Fruit fly (Drosophila melanogaster) whole organism, embryonic: ENCODE measurements around the gene Hmbs.

Source experiments
- CG11093 ChIP-seq: fragments of 200-800 bp; sonication (Bioruptor generic); IDR thresholded peaks from 3 replicates; pipeline ENCODE4 v1.3.6; 2022; ENCODE audit warnings: missing biosample characterization, missing genetic modification characterization
- CG11723 ChIP-seq: fragments of 200-800 bp; sonication (Bioruptor generic); optimal IDR thresholded peaks from 2 replicates; lab custom pipeline; 2017; ENCODE audit warnings: missing biosample characterization, mild to moderate bottlenecking, missing genetic modification characterization
- CG12155 ChIP-seq: fragments of 200-800 bp; sonication (Bioruptor generic); optimal IDR thresholded peaks from 3 replicates; lab custom pipeline; 2016; ENCODE audit warnings: missing biosample characterization, missing genetic modification characterization
- CG13296 ChIP-seq: fragments of 200-800 bp; sonication (Bioruptor generic); optimal IDR thresholded peaks from 3 replicates; lab custom pipeline; 2018; ENCODE audit warnings: missing biosample characterization, mild to moderate bottlenecking, missing genetic modification characterization
- CG14667 ChIP-seq: fragments of 200-800 bp; sonication (Bioruptor generic); IDR thresholded peaks from 2 replicates; pipeline ENCODE4 v1.3.6; 2022; ENCODE audit warnings: missing biosample characterization, missing genetic modification characterization
- CG15479 ChIP-seq: fragments of 200-800 bp; sonication (Bioruptor generic); optimal IDR thresholded peaks from 3 replicates; lab custom pipeline; 2019; ENCODE audit warnings: missing biosample characterization, mild to moderate bottlenecking, missing genetic modification characterization, moderate library complexity
- CG16813 ChIP-seq: fragments of 200-800 bp; sonication (Bioruptor generic); IDR thresholded peaks from 3 replicates; pipeline ENCODE4 v1.3.6; 2022; ENCODE audit warnings: missing biosample characterization, missing genetic modification characterization; ENCODE audit not compliant: partially characterized antibody
- CG18599 ChIP-seq: fragments of 200-800 bp; sonication (Bioruptor generic); optimal IDR thresholded peaks from 3 replicates; lab custom pipeline; 2017; ENCODE audit warnings: missing biosample characterization, missing genetic modification characterization, mild to moderate bottlenecking, moderate library complexity, missing genetic modification reagents
- CG2202 ChIP-seq: fragments of 200-800 bp; sonication (Bioruptor generic); optimal IDR thresholded peaks from 2 replicates; lab custom pipeline; 2018; ENCODE audit warnings: missing biosample characterization, mild to moderate bottlenecking, missing genetic modification characterization
- CG32772 ChIP-seq: fragments of 200-800 bp; sonication (Bioruptor generic); IDR thresholded peaks from 2 replicates; pipeline ENCODE4 v1.3.6; 2022; ENCODE audit warnings: missing biosample characterization, missing genetic modification characterization
- CG33213 ChIP-seq: fragments of 200-800 bp; sonication (Bioruptor generic); optimal IDR thresholded peaks from 3 replicates; lab custom pipeline; 2016; ENCODE audit warnings: missing biosample characterization, missing genetic modification characterization
- CG3847 ChIP-seq: fragments of 200-800 bp; sonication (Bioruptor generic); IDR thresholded peaks from 2 replicates; pipeline ENCODE4 v1.3.6; 2022; ENCODE audit warnings: missing biosample characterization, missing genetic modification characterization
- CG4617 ChIP-seq: fragments of 200-800 bp; sonication (Bioruptor generic); optimal IDR thresholded peaks from 3 replicates; lab custom pipeline; 2016; ENCODE audit warnings: missing biosample characterization, missing genetic modification characterization, borderline replicate concordance
- CG4730 ChIP-seq: fragments of 200-800 bp; sonication (Bioruptor generic); IDR thresholded peaks from 2 replicates; pipeline ENCODE4 v1.3.6; 2022; ENCODE audit warnings: missing biosample characterization, missing genetic modification characterization
- CG6254 ChIP-seq: fragments of 200-800 bp; sonication (Bioruptor generic); optimal IDR thresholded peaks from 3 replicates; lab custom pipeline; 2017; ENCODE audit warnings: mild to moderate bottlenecking, missing biosample characterization, missing genetic modification reagents, missing genetic modification characterization
- CG6272 ChIP-seq: fragments of 200-800 bp; sonication (Bioruptor generic); IDR thresholded peaks from 2 replicates; pipeline ENCODE4 v1.3.6; 2022; ENCODE audit warnings: missing biosample characterization, missing genetic modification characterization
- CG6654 ChIP-seq: fragments of 200-800 bp; sonication (Bioruptor generic); optimal IDR thresholded peaks from 2 replicates; lab custom pipeline; 2017; ENCODE audit warnings: missing biosample characterization, mild to moderate bottlenecking, missing genetic modification characterization
- CG7271 ChIP-seq: fragments of 200-800 bp; sonication (Bioruptor generic); optimal IDR thresholded peaks from 2 replicates; lab custom pipeline; 2018; ENCODE audit warnings: missing biosample characterization, mild to moderate bottlenecking, missing genetic modification characterization, moderate library complexity
- CG8478 ChIP-seq: fragments of >200 bp; optimal IDR thresholded peaks from 2 replicates; lab custom pipeline; 2018
- CG9437 ChIP-seq: fragments of 200-800 bp; sonication (Bioruptor generic); optimal IDR thresholded peaks from 2 replicates; lab custom pipeline; 2018; ENCODE audit warnings: missing biosample characterization, mild to moderate bottlenecking, missing genetic modification characterization
- D19A ChIP-seq: fragments of 200-800 bp; optimal IDR thresholded peaks from 3 replicates; lab custom pipeline; 2019; ENCODE audit warnings: missing biosample characterization, mild to moderate bottlenecking, missing genetic modification characterization, moderate library complexity
- Deaf1 ChIP-seq: fragments of 200-800 bp; optimal IDR thresholded peaks from 3 replicates; lab custom pipeline; 2019; ENCODE audit warnings: missing biosample characterization, mild to moderate bottlenecking, missing genetic modification characterization, moderate library complexity
- HLH3B ChIP-seq: fragments of 200-800 bp; sonication (Bioruptor generic); IDR thresholded peaks from 2 replicates; pipeline ENCODE4 v1.3.6; 2022; ENCODE audit warnings: missing biosample characterization, missing genetic modification characterization
- HmgZ ChIP-seq: fragments of 200-800 bp; sonication (Bioruptor generic); optimal IDR thresholded peaks from 2 replicates; lab custom pipeline; 2018; ENCODE audit warnings: missing biosample characterization, mild to moderate bottlenecking, missing genetic modification characterization
- Jarid2 ChIP-seq: fragments of 200-800 bp; sonication (Bioruptor generic); optimal IDR thresholded peaks from 3 replicates; lab custom pipeline; 2017; ENCODE audit warnings: mild to moderate bottlenecking, missing biosample characterization, missing genetic modification reagents, missing genetic modification characterization
- YL-1 ChIP-seq: fragments of 200-800 bp; sonication (Bioruptor generic); optimal IDR thresholded peaks from 3 replicates; lab custom pipeline; 2017; ENCODE audit warnings: missing biosample characterization, mild to moderate bottlenecking, missing genetic modification characterization
- al ChIP-seq: fragments of 200-800 bp; sonication (Bioruptor generic); IDR thresholded peaks from 2 replicates; pipeline ENCODE4 v1.3.6; 2022; ENCODE audit warnings: missing biosample characterization, missing genetic modification characterization
- ap ChIP-seq: fragments of 200-800 bp; sonication (Bioruptor generic); IDR thresholded peaks from 2 replicates; pipeline ENCODE4 v1.3.6; 2022; ENCODE audit warnings: missing biosample characterization, missing genetic modification characterization
- bab2 ChIP-seq: fragments of 200-800 bp; sonication (Bioruptor generic); optimal IDR thresholded peaks from 2 replicates; lab custom pipeline; 2016; ENCODE audit warnings: missing biosample characterization, missing genetic modification characterization
- dmrt99B ChIP-seq: fragments of 200-800 bp; sonication (Bioruptor generic); optimal IDR thresholded peaks from 2 replicates; lab custom pipeline; 2018; ENCODE audit warnings: missing biosample characterization, mild to moderate bottlenecking, missing genetic modification characterization, moderate library complexity
- eyg ChIP-seq: fragments of 200-800 bp; sonication (Bioruptor generic); optimal IDR thresholded peaks from 3 replicates; lab custom pipeline; 2016; ENCODE audit warnings: missing biosample characterization, missing genetic modification characterization
- fd96Cb ChIP-seq: fragments of 200-800 bp; sonication (Bioruptor generic); optimal IDR thresholded peaks from 2 replicates; lab custom pipeline; 2018; ENCODE audit warnings: missing biosample characterization, mild to moderate bottlenecking, missing genetic modification characterization, moderate library complexity
- ftz-f1 ChIP-seq: fragments of 200-800 bp; sonication (Bioruptor generic); optimal IDR thresholded peaks from 2 replicates; lab custom pipeline; 2016; ENCODE audit warnings: missing biosample characterization, missing genetic modification characterization
- h ChIP-seq: fragments of >200 bp; optimal IDR thresholded peaks from 2 replicates; lab custom pipeline; 2017
- kay ChIP-seq: fragments of 200-800 bp; sonication (Bioruptor generic); optimal IDR thresholded peaks from 2 replicates; lab custom pipeline; 2016; ENCODE audit warnings: missing biosample characterization, missing genetic modification characterization
- lab ChIP-seq: fragments of 200-800 bp; sonication (Bioruptor generic); optimal IDR thresholded peaks from 3 replicates; lab custom pipeline; 2017; ENCODE audit warnings: missing biosample characterization, missing genetic modification characterization, mild to moderate bottlenecking, moderate library complexity, missing genetic modification reagents
- nerfin-2 ChIP-seq: fragments of 200-800 bp; sonication (Bioruptor generic); IDR thresholded peaks from 2 replicates; pipeline ENCODE4 v1.3.6; 2022; ENCODE audit warnings: missing biosample characterization, missing genetic modification characterization; ENCODE audit not compliant: partially characterized antibody
- oc ChIP-seq: fragments of 200-800 bp; sonication (Bioruptor generic); optimal IDR thresholded peaks from 2 replicates; lab custom pipeline; 2018; ENCODE audit warnings: missing biosample characterization, mild to moderate bottlenecking, missing genetic modification characterization, moderate library complexity
- otp ChIP-seq: fragments of 200-800 bp; sonication (Bioruptor generic); IDR thresholded peaks from 3 replicates; pipeline ENCODE4, ENCODE4 v1.3.6; 2022; ENCODE audit warnings: missing biosample characterization, missing genetic modification characterization
- pb ChIP-seq: fragments of 200-800 bp; sonication (Bioruptor generic); optimal IDR thresholded peaks from 3 replicates; lab custom pipeline; 2016; ENCODE audit warnings: missing biosample characterization, missing genetic modification characterization
- scrt ChIP-seq: fragments of 200-800 bp; sonication (Bioruptor generic); optimal IDR thresholded peaks from 2 replicates; lab custom pipeline; 2018; ENCODE audit warnings: missing biosample characterization, mild to moderate bottlenecking, missing genetic modification characterization, moderate library complexity
- sens-2 ChIP-seq: fragments of 200-800 bp; sonication (Bioruptor generic); IDR thresholded peaks from 2 replicates; pipeline ENCODE4 v1.3.6; 2022; ENCODE audit warnings: missing biosample characterization, missing genetic modification characterization
- slp2 ChIP-seq: fragments of 200-800 bp; sonication (Bioruptor generic); optimal IDR thresholded peaks from 2 replicates; lab custom pipeline; 2016; ENCODE audit warnings: missing biosample characterization, missing genetic modification characterization
- sob ChIP-seq: fragments of 200-800 bp; sonication (Bioruptor generic); IDR thresholded peaks from 2 replicates; pipeline ENCODE4 v1.3.6; 2022; ENCODE audit warnings: missing biosample characterization, missing genetic modification characterization
- trem ChIP-seq: fragments of 200-800 bp; optimal IDR thresholded peaks from 3 replicates; lab custom pipeline; 2019; ENCODE audit warnings: missing biosample characterization, mild to moderate bottlenecking, missing genetic modification characterization, moderate library complexity
- trh ChIP-seq: fragments of 200-800 bp; sonication (Bioruptor generic); optimal IDR thresholded peaks from 2 replicates; lab custom pipeline; 2016; ENCODE audit warnings: missing biosample characterization, missing genetic modification characterization
- tup ChIP-seq: fragments of 200-800 bp; sonication (Bioruptor generic); optimal IDR thresholded peaks from 2 replicates; lab custom pipeline; 2016; ENCODE audit warnings: missing biosample characterization, mild to moderate bottlenecking, missing genetic modification characterization, moderate library complexity
- wdn ChIP-seq: fragments of 200-800 bp; sonication (Bioruptor generic); IDR thresholded peaks from 2 replicates; pipeline ENCODE4 v1.3.6; 2022; ENCODE audit warnings: missing biosample characterization, missing genetic modification characterization
- wek ChIP-seq: fragments of 200-800 bp; sonication (Bioruptor generic); optimal IDR thresholded peaks from 3 replicates; lab custom pipeline; 2018; ENCODE audit warnings: missing biosample characterization, mild to moderate bottlenecking, missing genetic modification characterization, moderate library complexity
- zfh1 ChIP-seq: fragments of 200-800 bp; sonication (Bioruptor generic); IDR thresholded peaks from 3 replicates; pipeline ENCODE4 v1.3.6; 2022; ENCODE audit warnings: missing biosample characterization, missing genetic modification characterization

Hmbs gene

DNA sequence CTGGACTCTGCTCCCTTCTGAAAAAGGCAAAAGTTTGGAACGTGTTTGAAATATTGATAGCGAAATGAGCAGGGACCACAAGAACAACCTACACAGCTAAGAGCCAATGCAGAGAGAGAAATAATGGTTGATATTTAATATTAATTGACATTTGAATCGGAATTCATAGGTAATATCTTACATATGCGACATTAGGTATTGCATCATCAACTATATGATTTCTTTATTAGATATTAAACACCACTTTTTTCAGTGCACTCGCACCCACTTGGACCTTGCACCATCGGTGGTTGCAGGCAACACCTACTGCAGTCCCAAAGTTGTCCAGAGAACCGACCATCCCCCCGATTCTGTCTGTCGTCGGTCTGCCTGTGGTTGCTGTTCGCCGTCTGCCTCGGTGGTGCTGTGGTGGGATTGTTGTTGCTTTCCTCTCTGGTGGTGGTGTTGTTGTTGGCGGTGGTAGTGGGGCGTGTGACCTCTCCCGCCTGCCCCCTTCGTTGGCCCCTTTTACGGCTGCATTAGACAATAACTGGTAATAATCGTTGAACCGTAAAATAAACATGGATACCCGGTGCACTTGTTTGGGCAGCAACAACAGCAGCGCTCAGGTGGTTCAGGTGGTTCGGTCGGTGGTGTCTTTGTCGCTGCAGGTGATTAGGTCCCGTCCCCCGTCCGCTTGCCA, 44.3 kb downstream of the Hmbs start (continued):
- TF ChIP-seq CG11723 (GFP tag; lab: Kevin White, UChicago) (peak; percentile 41), nerfin-2 (GFP tag; lab: Robert Waterston, UW) (no peak), kay (no peak), D19A (peak; percentile 55), YL-1 (no peak), sens-2 (GFP tag; lab: Robert Waterston, UW) (peak; percentile 49; the same call in 1 of the 2 replicates), sob (GFP tag; lab: Robert Waterston, UW) (peak; percentile 53; the same call in 1 of the 2 replicates), al (GFP tag; lab: Robert Waterston, UW) (0 out of 2 replicates have a peak, but pooled peaks have one; percentile 33), oc (tag; lab: Kevin White, UChicago) (no peak), fd96Cb (tag; lab: Kevin White, UChicago) (peak; percentile 52), Jarid2 (GFP tag; lab: Kevin White, UChicago) (peak; percentile 22), CG33213 (GFP tag; lab: Kevin White, UChicago) (no peak), otp (GFP tag; lab: Robert Waterston, UW) (peak; percentile 63; the same call in 1 of the 3 replicates), CG4730 (GFP tag; lab: Robert Waterston, UW) (peak; percentile 32; the same call in 1 of the 2 replicates), CG3847 (peak; percentile 21; the same call in 1 of the 2 replicates), CG11093 (GFP tag; lab: Robert Waterston, UW) (peak; percentile 43; the same call in 1 of the 3 replicates), dmrt99B (peak; percentile 60), wdn (no peak), pb (GFP tag; lab: Kevin White, UChicago) (no peak), CG7271 (tag; lab: Kevin White, UChicago) (no peak), CG15479 (GFP tag; lab: Kevin White, UChicago) (no peak), lab (GFP tag; lab: Kevin White, UChicago) (peak; percentile 38), CG32772 (GFP tag; lab: Robert Waterston, UW) (peak; percentile 61), trem (peak; percentile 51), slp2 (peak; percentile 20), CG14667 (peak; percentile 49), CG6254 (GFP tag; lab: Kevin White, UChicago) (peak; percentile 76), zfh1 (GFP tag; lab: Robert Waterston, UW) (peak; percentile 82), HLH3B (GFP tag; lab: Robert Waterston, UW) (peak; percentile 53), CG4617 (peak; percentile 8), ftz-f1 (GFP tag; lab: Kevin White, UChicago) (no peak), CG12155 (GFP tag; lab: Kevin White, UChicago) (no peak), bab2 (GFP tag; lab: Kevin White, UChicago) (peak; percentile 67), CG13296 (GFP tag; lab: Kevin White, UChicago) (no peak), h (lab: Kevin White, UChicago) (no peak), CG18599 (GFP tag; lab: Kevin White, UChicago) (peak; percentile 44), trh (GFP tag; lab: Kevin White, UChicago) (no peak), CG16813 (GFP tag; lab: Robert Waterston, UW) (no peak), tup (GFP tag; lab: Kevin White, UChicago) (peak; percentile 3), HmgZ (no peak), CG2202 (tag; lab: Kevin White, UChicago) (peak; percentile 51), eyg (GFP tag; lab: Kevin White, UChicago) (peak; percentile 42), CG6654 (no peak), CG9437 (GFP tag; lab: Kevin White, UChicago) (peak; percentile 26), wek (GFP tag; lab: Kevin White, UChicago) (no peak), Deaf1 (no peak), ap (GFP tag; lab: Robert Waterston, UW) (peak; percentile 31; the same call in 1 of the 2 replicates), CG6272 (GFP tag; lab: Robert Waterston, UW) (peak; percentile 39; the same call in 1 of the 2 replicates), scrt (GFP tag; lab: Kevin White, UChicago) (peak; percentile 3), CG8478 (no peak)
